Fruit fly (Drosophila melanogaster) whole organism, larva: ENCODE measurements around the gene CG31643.
A peak's percentile ranks its signal among the peaks of the same experiment; 100 is the strongest.

Experiments used
- noc ChIP-seq: fragments of 200-800 bp; sonication (Bioruptor generic); optimal IDR thresholded peaks from 3 replicates; lab custom pipeline; 2019; ENCODE audit warnings: missing biosample characterization, mild to moderate bottlenecking, missing genetic modification characterization, moderate library complexity

CG31643 gene

dm6 chr2L:6068544-6069251 is 30.8 kb downstream of the CG31643 start, which contains the start of the genes CG9150 and Pfdn1:
Gene CG9150, minus strand, starts transcription at chr2L:6068594.
Gene Pfdn1, plus strand, starts transcription at chr2L:6069079.
- TF ChIP-seq noc (tag; lab: Kevin White, UChicago), result no peak

dm6 chr2L:6070656-6071231 is 32.8 kb downstream of the CG31643 start, which contains the start of the genes CG9154 and Kr-h2:
Gene CG9154, minus strand, starts transcription at chr2L:6070686.
Gene Kr-h2, plus strand, starts transcription at chr2L:6070990.
- no peak for TF ChIP-seq noc (tag; lab: Kevin White, UChicago)

- TF ChIP-seq noc (tag; lab: Kevin White, UChicago), result no peak
These were observed 34.2 kb downstream of the CG31643 start for dm6 chr2L:6072124-6072523.

- no peak for TF ChIP-seq noc (tag; lab: Kevin White, UChicago)
These were observed 36.0 kb downstream of the CG31643 start for dm6 chr2L:6073894-6074293.

- no peak for TF ChIP-seq noc (tag; lab: Kevin White, UChicago)
These were observed 36.4 kb downstream of the CG31643 start for dm6 chr2L:6074314-6074713.

dm6 chr2L:6075345-6075744 is 37.4 kb downstream of the CG31643 start:
- TF ChIP-seq noc (tag; lab: Kevin White, UChicago), result no peak

dm6 chr2L:6076143-6076542 is 38.2 kb downstream of the CG31643 start:
- TF ChIP-seq noc (tag; lab: Kevin White, UChicago), result no peak

dm6 chr2L:6076829-6077364 is 39.0 kb downstream of the CG31643 start:
- no peak for TF ChIP-seq noc (tag; lab: Kevin White, UChicago)

dm6 chr2L:6077632-6078031 is 39.7 kb downstream of the CG31643 start:
- no peak for TF ChIP-seq noc (tag; lab: Kevin White, UChicago)

- TF ChIP-seq noc (tag; lab: Kevin White, UChicago), result no peak
These were observed 40.9 kb downstream of the CG31643 start for dm6 chr2L:6078757-6079351.

dm6 chr2L:6080329-6080728 is 42.4 kb downstream of the CG31643 start:
- no peak for TF ChIP-seq noc (tag; lab: Kevin White, UChicago)

dm6 chr2L:6081134-6081832 is 43.4 kb downstream of the CG31643 start:
- TF ChIP-seq noc (tag; lab: Kevin White, UChicago), result no peak

dm6 chr2L:6082157-6082645 is 44.3 kb downstream of the CG31643 start, which contains the start of gene Kr-h1:
Gene Kr-h1, plus strand, starts transcription at chr2L:6082603.
- TF ChIP-seq noc (tag; lab: Kevin White, UChicago), result no peak

- peak; percentile 54 for TF ChIP-seq noc (tag; lab: Kevin White, UChicago)
These were observed 45.2 kb downstream of the CG31643 start for dm6 chr2L:6082936-6083627.

dm6 chr2L:6084694-6085093 is 46.8 kb downstream of the CG31643 start:
- no peak for TF ChIP-seq noc (tag; lab: Kevin White, UChicago)
